Fruit fly (Drosophila melanogaster): ENCODE data around the gene CG42750.

CG42750 gene

DNA sequence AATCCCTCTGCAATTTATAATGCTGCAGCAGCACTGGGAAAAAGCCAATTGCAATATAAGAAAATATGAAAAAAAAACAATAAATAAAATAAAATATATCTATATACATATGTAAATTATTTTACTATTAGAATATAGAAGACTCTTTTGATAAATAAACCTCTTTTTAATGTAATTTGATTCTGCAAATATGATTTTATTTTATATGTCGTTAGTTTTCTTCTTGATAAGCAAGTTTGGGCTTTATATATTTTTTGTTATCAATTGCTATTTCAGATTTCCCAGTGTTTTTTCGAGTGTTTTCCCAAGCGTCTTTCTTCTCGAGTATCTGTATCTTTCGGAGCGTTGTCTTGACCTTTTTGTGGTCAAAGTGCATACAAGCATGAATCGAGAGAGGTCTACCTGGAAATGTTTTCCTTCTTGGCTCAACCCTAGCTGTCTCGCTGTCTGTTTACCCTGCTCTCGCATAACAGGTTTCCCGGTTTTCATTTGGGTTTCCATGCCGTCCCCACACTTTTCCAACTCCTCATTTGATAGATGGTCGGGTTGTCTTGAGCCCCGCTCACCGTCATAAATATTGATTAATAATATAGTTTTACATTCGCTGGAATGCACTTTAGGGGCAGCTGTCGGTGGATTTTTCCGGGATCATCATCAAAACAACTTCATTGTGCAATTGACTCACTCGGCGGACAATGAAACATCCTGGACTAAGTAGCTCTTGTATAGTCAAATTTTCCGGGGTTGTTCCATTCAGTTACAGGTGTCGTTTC is 29.7 kb upstream of the CG42750 start (continued):
- peak; percentile 72 for TF ChIP-seq nerfin-1 (tag; optimal IDR thresholded peaks at IDR 0.05)
- TF ChIP-seq E2f1 (GFP tag; IDR thresholded peaks at IDR 0.05): no peak
- TF ChIP-seq Stat92E (GFP tag; optimal IDR thresholded peaks at IDR 0.05): no peak
- peak; percentile 83 for TF ChIP-seq nmo (GFP tag; optimal IDR thresholded peaks at IDR 0.05)
- TF ChIP-seq NC2β (GFP tag; optimal IDR thresholded peaks at IDR 0.05): no peak
- TF ChIP-seq CG10431 (GFP tag; optimal IDR thresholded peaks at IDR 0.05): peak; percentile 18
- no peak for TF ChIP-seq Neu2 (GFP tag; optimal IDR thresholded peaks at IDR 0.05; ENCODE audit: borderline replicate concordance)
- TF ChIP-seq CG7357 (GFP tag; IDR thresholded peaks at IDR 0.05): no peak
- peak in 1 of 2 experiments; percentile 29 for TF ChIP-seq dpn (GFP tag; optimal IDR thresholded peaks at IDR 0.05)
- no peak for TF ChIP-seq ttk (GFP tag; IDR thresholded peaks at IDR 0.05)
- TF ChIP-seq CG17568 (GFP tag; optimal IDR thresholded peaks at IDR 0.05): no peak
- peak; percentile 59 for TF ChIP-seq CG15601 (tag; optimal IDR thresholded peaks at IDR 0.05)
- TF ChIP-seq CG5953 (GFP tag; IDR thresholded peaks at IDR 0.05): no peak
- no peak for TF ChIP-seq CG3281 (GFP tag; optimal IDR thresholded peaks at IDR 0.05)
- TF ChIP-seq Hmr (GFP tag; optimal IDR thresholded peaks at IDR 0.05): no peak
- no peak for TF ChIP-seq C15 (GFP tag; IDR thresholded peaks at IDR 0.05)
- peak; percentile 89 for TF ChIP-seq CG17829 (tag; optimal IDR thresholded peaks at IDR 0.05)
- TF ChIP-seq CG8765 (GFP tag; IDR thresholded peaks at IDR 0.05): no peak; the same call in 1 of the 2 replicates
- no peak for TF ChIP-seq sob (GFP tag; IDR thresholded peaks at IDR 0.05)
- TF ChIP-seq CG17328 (GFP tag; IDR thresholded peaks at IDR 0.05): no peak
- TF ChIP-seq crol (GFP tag; IDR thresholded peaks at IDR 0.05): no peak
- TF ChIP-seq kay (GFP tag; optimal IDR thresholded peaks at IDR 0.05): no peak
- no peak for TF ChIP-seq CG9797 (GFP tag; optimal IDR thresholded peaks at IDR 0.05)
- TF ChIP-seq CG11398 (GFP tag; optimal IDR thresholded peaks at IDR 0.05): no peak
- TF ChIP-seq E2f2 (GFP tag; IDR thresholded peaks at IDR 0.05): no peak
- no peak for TF ChIP-seq chn (GFP tag; optimal IDR thresholded peaks at IDR 0.05)
- no peak for TF ChIP-seq fu2 (GFP tag; optimal IDR thresholded peaks at IDR 0.05)
- no peak for TF ChIP-seq yki (optimal IDR thresholded peaks at IDR 0.05)
- TF ChIP-seq CG6813 (GFP tag; optimal IDR thresholded peaks at IDR 0.05): peak; percentile 43
- TF ChIP-seq CG9727 (GFP tag; optimal IDR thresholded peaks at IDR 0.05): peak; percentile 87
- TF ChIP-seq CG33213 (GFP tag; optimal IDR thresholded peaks at IDR 0.05): no peak
- TF ChIP-seq HLH3B (GFP tag; IDR thresholded peaks at IDR 0.05): peak; percentile 47; the same call in 1 of the 2 replicates
- no peak for TF ChIP-seq bigmax (GFP tag; optimal IDR thresholded peaks at IDR 0.05)
- TF ChIP-seq emc (GFP tag; optimal IDR thresholded peaks at IDR 0.05): no peak
- TF ChIP-seq CG4282 (GFP tag; optimal IDR thresholded peaks at IDR 0.05): no peak
- no peak for TF ChIP-seq CG16779 (GFP tag; IDR thresholded peaks at IDR 0.05)

DNA sequence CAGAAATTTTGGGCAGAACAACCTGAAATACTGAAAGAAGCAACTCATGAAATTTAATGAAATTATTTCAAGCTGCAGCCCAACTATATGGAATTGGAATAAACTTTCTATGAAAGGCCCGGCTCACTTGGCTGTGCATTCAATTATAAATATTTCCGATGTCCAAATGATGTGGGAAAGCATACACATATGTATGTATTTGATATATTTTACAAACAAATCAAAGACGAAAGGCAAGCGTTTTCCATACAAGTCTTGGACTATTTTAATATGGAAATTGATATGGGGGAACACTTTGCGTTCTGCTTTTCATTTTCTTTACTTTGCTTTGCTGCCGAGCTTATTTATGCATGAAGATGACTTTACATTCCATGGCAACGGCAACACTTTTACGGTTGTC is 28.9 kb upstream of the CG42750 start:
- peak; percentile 55 for TF ChIP-seq kni (GFP tag; optimal IDR thresholded peaks at IDR 0.05)
- peak; percentile 49; the same call in 1 of the 2 replicates for TF ChIP-seq vvl (GFP tag; IDR thresholded peaks at IDR 0.05)
- no peak for TF ChIP-seq cg (GFP tag; optimal IDR thresholded peaks at IDR 0.05)
- TF ChIP-seq sens (GFP tag): peak; percentile 4
- 0 out of 2 replicates have a peak, but pooled peaks have one; percentile 25 for TF ChIP-seq sna (GFP tag; IDR thresholded peaks at IDR 0.05; ENCODE audit: partially characterized antibody)
- peak in 1 of 2 experiments; percentile 14 for TF ChIP-seq eve (GFP tag; optimal IDR thresholded peaks at IDR 0.05)
- no peak for TF ChIP-seq CG2129 (GFP tag; IDR thresholded peaks at IDR 0.05; ENCODE audit: partially characterized antibody)
- peak; percentile 87 for TF ChIP-seq CG2199 (GFP tag; IDR thresholded peaks at IDR 0.05)
- peak; percentile 47 for TF ChIP-seq sd (tag; optimal IDR thresholded peaks at IDR 0.05)

Measured in whole organism, embryonic.